Worm (Caenorhabditis elegans): ENCODE measurements around the gene T04C9.2.

DNA sequence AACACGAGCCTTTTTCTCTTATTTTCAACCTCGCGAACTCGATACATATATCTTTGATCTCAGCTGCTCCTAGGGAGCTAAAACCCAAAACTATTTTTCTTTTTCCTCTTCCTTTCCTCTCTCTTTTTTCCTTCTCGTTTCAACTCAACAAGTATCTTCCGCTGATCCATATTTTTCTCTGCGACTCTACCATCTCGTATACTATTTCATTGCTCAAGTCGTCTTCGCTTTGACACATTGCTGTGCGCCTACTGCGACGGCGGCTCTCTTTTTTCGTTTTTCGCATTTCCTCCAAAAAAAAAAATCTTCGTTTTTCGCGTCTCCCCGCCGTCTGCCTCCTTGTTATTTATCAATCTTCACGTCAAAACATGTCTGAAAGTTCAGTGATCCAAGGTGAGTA is 41.9 kb upstream of the T04C9.2 start:
- TF ChIP-seq ztf-11 (tag; optimal IDR thresholded peaks at IDR 0.05), result no peak
- no peak for TF ChIP-seq ces-1 (GFP tag; optimal IDR thresholded peaks at IDR 0.05)
- no peak for TF ChIP-seq lin-39 (tag; optimal IDR thresholded peaks at IDR 0.05)
- no peak for TF ChIP-seq nhr-237 (tag; optimal IDR thresholded peaks at IDR 0.05)
